Fruit fly (Drosophila melanogaster) whole organism, embryonic: ENCODE measurements around the gene mas.
A peak's percentile ranks its signal among the peaks of the same experiment; 100 is the strongest.

Experiments
- BEAF-32 ChIP-seq: fragments of 200-800 bp; sonication (Bioruptor generic); optimal IDR thresholded peaks from 3 replicates; lab custom pipeline; 2017; ENCODE audit warnings: missing biosample characterization, missing genetic modification characterization, mild to moderate bottlenecking, moderate library complexity, missing genetic modification reagents
- Bgb ChIP-seq: fragments of 200-800 bp; sonication (Bioruptor generic); IDR thresholded peaks from 2 replicates; pipeline ENCODE4 v1.3.6; 2022; ENCODE audit warnings: missing biosample characterization, missing genetic modification characterization; ENCODE audit not compliant: partially characterized antibody
- BtbVII ChIP-seq: fragments of 200-800 bp; sonication (Bioruptor generic); optimal IDR thresholded peaks from 3 replicates; lab custom pipeline; 2017; ENCODE audit warnings: missing biosample characterization, mild to moderate bottlenecking, missing genetic modification characterization
- CG10431 ChIP-seq: fragments of 200-800 bp; sonication (Bioruptor generic); optimal IDR thresholded peaks from 3 replicates; lab custom pipeline; 2018; ENCODE audit warnings: missing biosample characterization, mild to moderate bottlenecking, missing genetic modification characterization
- CG10654 ChIP-seq: fragments of 200-800 bp; sonication (Bioruptor generic); optimal IDR thresholded peaks from 2 replicates; lab custom pipeline; 2016; ENCODE audit warnings: missing biosample characterization, missing genetic modification characterization
- CG12071 ChIP-seq: fragments of 200-800 bp; sonication (Bioruptor generic); optimal IDR thresholded peaks from 3 replicates; lab custom pipeline; 2018; ENCODE audit warnings: missing biosample characterization, mild to moderate bottlenecking, missing genetic modification characterization
- CG12155 ChIP-seq: fragments of 200-800 bp; sonication (Bioruptor generic); optimal IDR thresholded peaks from 3 replicates; lab custom pipeline; 2016; ENCODE audit warnings: missing biosample characterization, missing genetic modification characterization
- CG12219 ChIP-seq: fragments of 200-800 bp; sonication (Bioruptor generic); optimal IDR thresholded peaks from 3 replicates; lab custom pipeline; 2018; ENCODE audit warnings: missing biosample characterization, mild to moderate bottlenecking, missing genetic modification characterization
- CG13287 ChIP-seq: fragments of 200-800 bp; sonication (Bioruptor generic); IDR thresholded peaks from 2 replicates; pipeline ENCODE4 v1.3.6; 2022; ENCODE audit warnings: missing biosample characterization, missing genetic modification characterization; ENCODE audit not compliant: partially characterized antibody
- CG13624 ChIP-seq: fragments of 200-800 bp; sonication (Bioruptor generic); optimal IDR thresholded peaks from 2 replicates; lab custom pipeline; 2016; ENCODE audit warnings: missing biosample characterization, missing genetic modification characterization
- CG14710 ChIP-seq: fragments of 200-800 bp; sonication (Bioruptor generic); optimal IDR thresholded peaks from 3 replicates; lab custom pipeline; 2019; ENCODE audit warnings: missing biosample characterization, mild to moderate bottlenecking, missing genetic modification characterization, moderate library complexity
- CG15269 ChIP-seq: fragments of 200-800 bp; sonication (Bioruptor generic); optimal IDR thresholded peaks from 2 replicates; lab custom pipeline; 2018; ENCODE audit warnings: missing biosample characterization, mild to moderate bottlenecking, missing genetic modification characterization, moderate library complexity
- CG17612 ChIP-seq: fragments of 200-800 bp; sonication (Bioruptor generic); IDR thresholded peaks from 2 replicates; pipeline ENCODE4 v1.3.6; 2022; ENCODE audit warnings: missing biosample characterization, missing genetic modification characterization
- CG18764 ChIP-seq: fragments of 200-800 bp; sonication (Bioruptor generic); optimal IDR thresholded peaks from 3 replicates; lab custom pipeline; 2016; ENCODE audit warnings: missing biosample characterization, missing genetic modification characterization
- CG2116 ChIP-seq: fragments of 200-800 bp; sonication (Bioruptor generic); optimal IDR thresholded peaks from 3 replicates; lab custom pipeline; 2018; ENCODE audit warnings: missing biosample characterization, mild to moderate bottlenecking, missing genetic modification characterization
- CG2712 ChIP-seq: fragments of 200-800 bp; optimal IDR thresholded peaks from 3 replicates; lab custom pipeline; 2019; ENCODE audit warnings: missing biosample characterization, mild to moderate bottlenecking, missing genetic modification characterization, moderate library complexity
- CG2875 ChIP-seq: fragments of 200-800 bp; sonication (Bioruptor generic); optimal IDR thresholded peaks from 2 replicates; lab custom pipeline; 2017; ENCODE audit warnings: missing biosample characterization, mild to moderate bottlenecking, missing genetic modification characterization, missing genetic modification reagents
- CG3995 ChIP-seq: fragments of 200-800 bp; sonication (Bioruptor generic); optimal IDR thresholded peaks from 3 replicates; lab custom pipeline; 2016; ENCODE audit warnings: missing biosample characterization, missing genetic modification characterization
- CG42726 ChIP-seq: fragments of 200-800 bp; sonication (Bioruptor generic); IDR thresholded peaks from 2 replicates; pipeline ENCODE4 v1.3.6; 2022; ENCODE audit warnings: missing biosample characterization, missing genetic modification characterization; ENCODE audit not compliant: partially characterized antibody
- CG4424 ChIP-seq: fragments of 200-800 bp; sonication (Bioruptor generic); optimal IDR thresholded peaks from 3 replicates; lab custom pipeline; 2016; ENCODE audit warnings: missing biosample characterization, missing genetic modification characterization
- CG5245 ChIP-seq: fragments of 200-800 bp; sonication (Bioruptor generic); optimal IDR thresholded peaks from 3 replicates; lab custom pipeline; 2016; ENCODE audit warnings: missing biosample characterization, missing genetic modification characterization
- CG7271 ChIP-seq: fragments of 200-800 bp; sonication (Bioruptor generic); optimal IDR thresholded peaks from 2 replicates; lab custom pipeline; 2018; ENCODE audit warnings: missing biosample characterization, mild to moderate bottlenecking, missing genetic modification characterization, moderate library complexity
- CG8089 ChIP-seq: fragments of 200-800 bp; sonication (Bioruptor generic); optimal IDR thresholded peaks from 3 replicates; lab custom pipeline; 2016; ENCODE audit warnings: missing biosample characterization, missing genetic modification characterization
- CG9876 ChIP-seq: fragments of 200-800 bp; sonication (Bioruptor generic); optimal IDR thresholded peaks from 2 replicates; lab custom pipeline; 2016; ENCODE audit warnings: missing biosample characterization, missing genetic modification characterization
- Dbx ChIP-seq: fragments of 200-800 bp; sonication (Bioruptor generic); IDR thresholded peaks from 3 replicates; pipeline ENCODE4 v1.3.6; 2022; ENCODE audit warnings: missing biosample characterization, missing genetic modification characterization
- Dp ChIP-seq: fragments of 200-800 bp; sonication (Bioruptor generic); optimal IDR thresholded peaks from 2 replicates; lab custom pipeline; 2018; ENCODE audit warnings: missing biosample characterization, mild to moderate bottlenecking, missing genetic modification characterization, moderate library complexity
- Dref ChIP-seq: fragments of 200-800 bp; sonication (Bioruptor generic); IDR thresholded peaks from 2 replicates; pipeline ENCODE4 v1.3.6; 2022; ENCODE audit warnings: missing biosample characterization, missing genetic modification characterization
- Ets97D ChIP-seq: fragments of 200-800 bp; sonication (Bioruptor generic); optimal IDR thresholded peaks from 3 replicates; lab custom pipeline; 2016; ENCODE audit warnings: missing biosample characterization, missing genetic modification characterization
- GATAe ChIP-seq: fragments of 200-800 bp; sonication (Bioruptor generic); conservative IDR thresholded peaks from 2 replicates; pipeline ENCODE4 v1.3.6; 2022; ENCODE audit warnings: missing biosample characterization, missing genetic modification characterization
- HLH4C ChIP-seq: fragments of 200-800 bp; sonication (Bioruptor generic); IDR thresholded peaks from 3 replicates; pipeline ENCODE4 v1.3.6; 2022; ENCODE audit warnings: missing biosample characterization, missing genetic modification characterization; ENCODE audit not compliant: partially characterized antibody
- Hey ChIP-seq: fragments of 200-800 bp; sonication (Bioruptor generic); optimal IDR thresholded peaks from 3 replicates; lab custom pipeline; 2018; ENCODE audit warnings: missing biosample characterization, mild to moderate bottlenecking, missing genetic modification characterization
- HmgD ChIP-seq: fragments of 200-800 bp; sonication (Bioruptor generic); optimal IDR thresholded peaks from 3 replicates; lab custom pipeline; 2016; ENCODE audit warnings: missing biosample characterization, missing genetic modification characterization
- Hr3 ChIP-seq: fragments of 200-800 bp; sonication (Bioruptor generic); optimal IDR thresholded peaks from 3 replicates; lab custom pipeline; 2016; ENCODE audit warnings: missing biosample characterization, missing genetic modification characterization
- Lim3 ChIP-seq: fragments of 200-800 bp; sonication (Bioruptor generic); IDR thresholded peaks from 2 replicates; pipeline ENCODE4 v1.3.6; 2022; ENCODE audit warnings: missing biosample characterization, missing genetic modification characterization
- Med ChIP-seq: fragments of 200-800 bp; sonication (Bioruptor generic); peaks from one replicate; lab custom pipeline; 2016; ENCODE audit warnings: missing biosample characterization, missing genetic modification characterization, mild to moderate bottlenecking, inconsistent platforms, moderate library complexity
- Oaz ChIP-seq: fragments of 200-800 bp; sonication (Bioruptor generic); IDR thresholded peaks from 2 replicates; pipeline ENCODE4 v1.3.6; 2022; ENCODE audit warnings: missing biosample characterization, missing genetic modification characterization
- YL-1 ChIP-seq: fragments of 200-800 bp; sonication (Bioruptor generic); optimal IDR thresholded peaks from 3 replicates; lab custom pipeline; 2017; ENCODE audit warnings: missing biosample characterization, mild to moderate bottlenecking, missing genetic modification characterization
- ab ChIP-seq: fragments of 200-800 bp; sonication (Bioruptor generic); optimal IDR thresholded peaks from 2 replicates; lab custom pipeline; 2016; ENCODE audit warnings: missing biosample characterization, missing genetic modification characterization
- gt ChIP-seq: fragments of 200-800 bp; sonication (Bioruptor generic); IDR thresholded peaks from 2 replicates; pipeline ENCODE4 v1.3.6; 2022; ENCODE audit warnings: missing biosample characterization, missing genetic modification characterization
- ham ChIP-seq: fragments of 200-800 bp; sonication (Bioruptor generic); IDR thresholded peaks from 2 replicates; pipeline ENCODE4 v1.3.6; 2022; ENCODE audit warnings: missing biosample characterization, missing genetic modification characterization
- hb ChIP-seq: fragments of 200-800 bp; sonication (Bioruptor generic); IDR thresholded peaks from 3 replicates; pipeline ENCODE4 v1.3.6; 2022; ENCODE audit warnings: missing biosample characterization, missing genetic modification characterization; ENCODE audit not compliant: partially characterized antibody
- nmo ChIP-seq: fragments of 200-800 bp; sonication (Bioruptor generic); optimal IDR thresholded peaks from 2 replicates; lab custom pipeline; 2018; ENCODE audit warnings: missing biosample characterization, mild to moderate bottlenecking, missing genetic modification characterization, moderate library complexity
- pb ChIP-seq: fragments of 200-800 bp; sonication (Bioruptor generic); optimal IDR thresholded peaks from 3 replicates; lab custom pipeline; 2016; ENCODE audit warnings: missing biosample characterization, missing genetic modification characterization
- run ChIP-seq: fragments of 200-800 bp; sonication (Bioruptor generic); optimal IDR thresholded peaks from 3 replicates; lab custom pipeline; 2018; ENCODE audit warnings: missing biosample characterization, mild to moderate bottlenecking, missing genetic modification characterization
- scrt ChIP-seq: fragments of 200-800 bp; sonication (Bioruptor generic); optimal IDR thresholded peaks from 2 replicates; lab custom pipeline; 2018; ENCODE audit warnings: missing biosample characterization, mild to moderate bottlenecking, missing genetic modification characterization, moderate library complexity
- sd ChIP-seq: fragments of 200-800 bp; sonication (Bioruptor generic); optimal IDR thresholded peaks from 3 replicates; lab custom pipeline; 2018; ENCODE audit warnings: missing biosample characterization, mild to moderate bottlenecking, missing genetic modification characterization, moderate library complexity
- stwl ChIP-seq: fragments of 200-800 bp; sonication (Bioruptor generic); optimal IDR thresholded peaks from 3 replicates; lab custom pipeline; 2018; ENCODE audit warnings: missing biosample characterization, mild to moderate bottlenecking, missing genetic modification characterization, moderate library complexity
- twi ChIP-seq: fragments of 200-800 bp; optimal IDR thresholded peaks from 2 replicates; lab custom pipeline; 2019; ENCODE audit warnings: missing biosample characterization, mild to moderate bottlenecking, missing genetic modification characterization, moderate library complexity
- vvl ChIP-seq: fragments of 200-800 bp; sonication (Bioruptor generic); IDR thresholded peaks from 2 replicates; pipeline ENCODE4 v1.3.6; 2022; ENCODE audit warnings: missing biosample characterization, missing genetic modification characterization

The mas gene

dm6 chr3L:4135857-4136256, 31.4 kb downstream of the mas start, which contains the start of gene RfC4 (continued):
- peak; percentile 6 for TF ChIP-seq CG14710 (tag; lab: Kevin White, UChicago)
- TF ChIP-seq stwl: peak; percentile 22
- TF ChIP-seq Med (GFP tag; lab: Kevin White, UChicago): peak; percentile 53
- peak; percentile 58 for TF ChIP-seq CG2116 (GFP tag; lab: Kevin White, UChicago)
- peak; percentile 36; the same call in 1 of the 2 replicates for TF ChIP-seq CG13287 (GFP tag; lab: Robert Waterston, UW)
- TF ChIP-seq CG12219 (GFP tag; lab: Kevin White, UChicago): no peak
- no peak for TF ChIP-seq CG5245 (GFP tag; lab: Kevin White, UChicago)
- no peak for TF ChIP-seq twi (tag; lab: Kevin White, UChicago)
- TF ChIP-seq CG15269 (tag; lab: Kevin White, UChicago): no peak
- no peak for TF ChIP-seq CG8089
- no peak for TF ChIP-seq CG17612 (GFP tag; lab: Robert Waterston, UW)
- TF ChIP-seq CG42726 (GFP tag; lab: Robert Waterston, UW): no peak
- peak; percentile 41 for TF ChIP-seq HLH4C (GFP tag; lab: Robert Waterston, UW)
- TF ChIP-seq Dp (GFP tag; lab: Kevin White, UChicago): peak; percentile 88
- no peak for TF ChIP-seq gt (GFP tag; lab: Robert Waterston, UW)
- no peak for TF ChIP-seq CG10654
- no peak for TF ChIP-seq Hr3 (GFP tag; lab: Kevin White, UChicago)
- no peak for TF ChIP-seq CG9876 (GFP tag; lab: Kevin White, UChicago)
- no peak for TF ChIP-seq Dbx (GFP tag; lab: Robert Waterston, UW)
- TF ChIP-seq CG3995 (GFP tag; lab: Kevin White, UChicago): no peak
- TF ChIP-seq Oaz (GFP tag; lab: Robert Waterston, UW): no peak
- TF ChIP-seq HmgD: peak; percentile 29
- no peak for TF ChIP-seq ham (GFP tag; lab: Robert Waterston, UW)
- TF ChIP-seq CG2712 (tag; lab: Kevin White, UChicago): no peak
- TF ChIP-seq CG18764 (GFP tag; lab: Kevin White, UChicago): no peak
- TF ChIP-seq CG7271 (tag; lab: Kevin White, UChicago): no peak
- peak; percentile 78 for TF ChIP-seq Dref (GFP tag; lab: Robert Waterston, UW)
- TF ChIP-seq hb (GFP tag; lab: Robert Waterston, UW): no peak
- TF ChIP-seq scrt (GFP tag; lab: Kevin White, UChicago): no peak
- no peak for TF ChIP-seq vvl (GFP tag; lab: Robert Waterston, UW)
- TF ChIP-seq pb (GFP tag; lab: Kevin White, UChicago): no peak
- TF ChIP-seq ab (GFP tag; lab: Kevin White, UChicago): no peak
- no peak for TF ChIP-seq CG12155
- no peak for TF ChIP-seq CG2875 (GFP tag; lab: Kevin White, UChicago)
- no peak for TF ChIP-seq CG4424

dm6 chr3L:4133724-4134678, 33.3 kb downstream of the mas start, which contains the start of gene ens:
ens (minus strand) TSS chr3L:4134550.
- TF ChIP-seq GATAe (GFP tag; lab: Robert Waterston, UW): no peak
- TF ChIP-seq BtbVII: peak; percentile 21
- TF ChIP-seq CG10431 (GFP tag; lab: Kevin White, UChicago): peak; percentile 45
- no peak for TF ChIP-seq sd (tag; lab: Kevin White, UChicago)
- peak; percentile 14 for TF ChIP-seq run (tag; lab: Kevin White, UChicago)
- TF ChIP-seq Bgb (GFP tag; lab: Robert Waterston, UW): peak; percentile 51
- peak; percentile 38 for TF ChIP-seq stwl
- peak; percentile 78 for TF ChIP-seq YL-1
- TF ChIP-seq BEAF-32 (GFP tag; lab: Kevin White, UChicago): peak; percentile 52
- no peak for TF ChIP-seq Hey (tag; lab: Kevin White, UChicago)
- no peak for TF ChIP-seq Lim3 (GFP tag; lab: Robert Waterston, UW)
- no peak for TF ChIP-seq CG12071 (GFP tag; lab: Kevin White, UChicago)
- TF ChIP-seq nmo (GFP tag; lab: Kevin White, UChicago): peak; percentile 23
- peak; percentile 33 for TF ChIP-seq CG13624
- peak; percentile 28 for TF ChIP-seq Ets97D (GFP tag; lab: Kevin White, UChicago)
